Fruit fly (Drosophila melanogaster) whole organism, embryonic: ENCODE data around the gene aux.

Source experiments
- Ada2b ChIP-seq: fragments of 200-800 bp; sonication (Bioruptor generic); IDR thresholded peaks from 2 replicates; pipeline ENCODE4 v1.3.6; 2022; ENCODE audit warnings: missing biosample characterization, missing genetic modification characterization
- B-H2 ChIP-seq: fragments of 200-800 bp; sonication (Bioruptor generic); optimal IDR thresholded peaks from 2 replicates; lab custom pipeline; 2018; ENCODE audit warnings: missing biosample characterization, mild to moderate bottlenecking, missing genetic modification characterization
- Bdp1 ChIP-seq: fragments of 200-800 bp; sonication (Bioruptor generic); optimal IDR thresholded peaks from 3 replicates; lab custom pipeline; 2016; ENCODE audit warnings: missing biosample characterization, missing genetic modification characterization
- Bgb ChIP-seq: fragments of 200-800 bp; sonication (Bioruptor generic); IDR thresholded peaks from 2 replicates; pipeline ENCODE4 v1.3.6; 2022; ENCODE audit warnings: missing biosample characterization, missing genetic modification characterization; ENCODE audit not compliant: partially characterized antibody
- CG10147 ChIP-seq: fragments of 200-800 bp; sonication (Bioruptor generic); optimal IDR thresholded peaks from 2 replicates; lab custom pipeline; 2019; ENCODE audit warnings: missing biosample characterization, mild to moderate bottlenecking, missing genetic modification characterization, moderate library complexity
- CG10321 ChIP-seq: fragments of 200-800 bp; sonication (Bioruptor generic); IDR thresholded peaks from 2 replicates; pipeline ENCODE4 v1.3.6; 2022; ENCODE audit warnings: missing biosample characterization, missing genetic modification characterization
- CG10565 ChIP-seq: fragments of 200-800 bp; sonication (Bioruptor generic); optimal IDR thresholded peaks from 3 replicates; lab custom pipeline; 2016; ENCODE audit warnings: missing biosample characterization, mild to moderate bottlenecking, missing genetic modification characterization
- CG11504 ChIP-seq: fragments of 200-800 bp; sonication (Bioruptor generic); optimal IDR thresholded peaks from 3 replicates; lab custom pipeline; 2019; ENCODE audit warnings: missing biosample characterization, mild to moderate bottlenecking, missing genetic modification characterization, moderate library complexity
- CG11695 ChIP-seq: fragments of 200-800 bp; sonication (Bioruptor generic); IDR thresholded peaks from 3 replicates; pipeline ENCODE4 v1.3.6; 2022; ENCODE audit warnings: missing biosample characterization, missing genetic modification characterization
- CG12744 ChIP-seq: fragments of 200-800 bp; sonication (Bioruptor generic); optimal IDR thresholded peaks from 2 replicates; lab custom pipeline; 2016; ENCODE audit warnings: missing biosample characterization, missing genetic modification characterization
- CG17361 ChIP-seq: fragments of 200-800 bp; sonication (Bioruptor generic); IDR thresholded peaks from 3 replicates; pipeline ENCODE4 v1.3.6; 2022; ENCODE audit warnings: missing biosample characterization, missing genetic modification characterization
- CG2120 ChIP-seq: fragments of 200-800 bp; sonication (Bioruptor generic); optimal IDR thresholded peaks from 3 replicates; lab custom pipeline; 2016; ENCODE audit warnings: missing biosample characterization, missing genetic modification characterization
- CG2202 ChIP-seq: fragments of 200-800 bp; sonication (Bioruptor generic); optimal IDR thresholded peaks from 2 replicates; lab custom pipeline; 2018; ENCODE audit warnings: missing biosample characterization, mild to moderate bottlenecking, missing genetic modification characterization
- CG2678 ChIP-seq: fragments of 200-800 bp; sonication (Bioruptor generic); optimal IDR thresholded peaks from 3 replicates; lab custom pipeline; 2019; ENCODE audit warnings: missing biosample characterization, mild to moderate bottlenecking, missing genetic modification characterization, moderate library complexity
- CG31388 ChIP-seq: fragments of 200-800 bp; sonication (Bioruptor generic); optimal IDR thresholded peaks from 2 replicates; lab custom pipeline; 2016; ENCODE audit warnings: missing biosample characterization, missing genetic modification characterization
- CG3281 ChIP-seq: fragments of 200-800 bp; sonication (Bioruptor generic); optimal IDR thresholded peaks from 3 replicates; lab custom pipeline; 2017; ENCODE audit warnings: missing biosample characterization, mild to moderate bottlenecking, missing genetic modification characterization
- CG3838 ChIP-seq: fragments of 200-800 bp; sonication (Bioruptor generic); optimal IDR thresholded peaks from 3 replicates; lab custom pipeline; 2016; ENCODE audit warnings: missing biosample characterization, missing genetic modification characterization
- CG4360 ChIP-seq: fragments of 200-800 bp; sonication (Bioruptor generic); IDR thresholded peaks from 2 replicates; pipeline ENCODE4 v1.3.6; 2022; ENCODE audit warnings: missing biosample characterization, missing genetic modification characterization
- CG6683 ChIP-seq: fragments of 200-800 bp; sonication (Bioruptor generic); optimal IDR thresholded peaks from 2 replicates; lab custom pipeline; 2017; ENCODE audit warnings: missing biosample characterization, mild to moderate bottlenecking, missing genetic modification characterization, missing genetic modification reagents
- CG7556 ChIP-seq: fragments of 200-800 bp; sonication (Bioruptor generic); optimal IDR thresholded peaks from 2 replicates; lab custom pipeline; 2017; ENCODE audit warnings: missing biosample characterization, mild to moderate bottlenecking, missing genetic modification characterization
- CG7839 ChIP-seq: fragments of 200-800 bp; sonication (Bioruptor generic); optimal IDR thresholded peaks from 3 replicates; lab custom pipeline; 2018; ENCODE audit warnings: missing biosample characterization, mild to moderate bottlenecking, missing genetic modification characterization, moderate library complexity
- CG9876 ChIP-seq: fragments of 200-800 bp; sonication (Bioruptor generic); optimal IDR thresholded peaks from 2 replicates; lab custom pipeline; 2016; ENCODE audit warnings: missing biosample characterization, missing genetic modification characterization
- CG9932 ChIP-seq: fragments of 200-800 bp; sonication (Bioruptor generic); IDR thresholded peaks from 2 replicates; pipeline ENCODE4 v1.3.6; 2022; ENCODE audit warnings: missing biosample characterization, missing genetic modification characterization
- D19A ChIP-seq: fragments of 200-800 bp; optimal IDR thresholded peaks from 3 replicates; lab custom pipeline; 2019; ENCODE audit warnings: missing biosample characterization, mild to moderate bottlenecking, missing genetic modification characterization, moderate library complexity
- Dek ChIP-seq: fragments of 200-800 bp; sonication (Bioruptor generic); optimal IDR thresholded peaks from 3 replicates; lab custom pipeline; 2019; ENCODE audit warnings: missing biosample characterization, mild to moderate bottlenecking, missing genetic modification characterization, moderate library complexity
- E2f1 ChIP-seq: fragments of 200-800 bp; sonication (Bioruptor generic); IDR thresholded peaks from 2 replicates; pipeline ENCODE4 v1.3.6; 2022; ENCODE audit warnings: missing biosample characterization, missing genetic modification characterization
- E2f2 ChIP-seq: fragments of 200-800 bp; sonication (Bioruptor generic); IDR thresholded peaks from 2 replicates; pipeline ENCODE4 v1.3.6; 2022; ENCODE audit warnings: missing biosample characterization, missing genetic modification characterization
- Hand ChIP-seq: fragments of 200-800 bp; sonication (Bioruptor generic); optimal IDR thresholded peaks from 2 replicates; lab custom pipeline; 2017; ENCODE audit warnings: mild to moderate bottlenecking, missing biosample characterization, missing genetic modification reagents, missing genetic modification characterization
- Hmr ChIP-seq: fragments of 200-800 bp; sonication (Bioruptor generic); optimal IDR thresholded peaks from 3 replicates; lab custom pipeline; 2017; ENCODE audit warnings: mild to moderate bottlenecking, missing biosample characterization, missing genetic modification reagents, missing genetic modification characterization
- NFAT ChIP-seq: fragments of 200-800 bp; sonication (Bioruptor generic); IDR thresholded peaks from 2 replicates; pipeline ENCODE4 v1.3.6; 2022; ENCODE audit warnings: missing biosample characterization, missing genetic modification characterization
- Pdp1 ChIP-seq, 2 experiments: fragments of 200-800 bp; sonication (Bioruptor generic); optimal IDR thresholded peaks; 3 replicates each; lab custom pipeline; 2016; ENCODE audit warnings: missing biosample characterization in 2 of 2, missing genetic modification characterization in 2 of 2, mild to moderate bottlenecking in 1 of 2, moderate library complexity in 1 of 2
- Rx ChIP-seq: fragments of 200-800 bp; sonication (Bioruptor generic); IDR thresholded peaks from 2 replicates; pipeline ENCODE4 v1.3.6; 2022; ENCODE audit warnings: missing biosample characterization, missing genetic modification characterization
- abd-A ChIP-seq: fragments of 200-800 bp; sonication (Bioruptor generic); optimal IDR thresholded peaks from 3 replicates; lab custom pipeline; 2019; ENCODE audit warnings: missing biosample characterization, mild to moderate bottlenecking, missing genetic modification characterization, moderate library complexity
- ara ChIP-seq: fragments of 200-800 bp; sonication (Bioruptor generic); IDR thresholded peaks from 2 replicates; pipeline ENCODE4 v1.3.6; 2022; ENCODE audit warnings: missing biosample characterization, missing genetic modification characterization
- btn ChIP-seq: fragments of 200-800 bp; sonication (Bioruptor generic); optimal IDR thresholded peaks from 2 replicates; lab custom pipeline; 2016; ENCODE audit warnings: missing biosample characterization, missing genetic modification characterization
- cwo ChIP-seq: fragments of 200-800 bp; sonication (Bioruptor generic); optimal IDR thresholded peaks from 3 replicates; lab custom pipeline; 2017; ENCODE audit warnings: missing biosample characterization, missing genetic modification characterization, mild to moderate bottlenecking, moderate library complexity, missing genetic modification reagents
- da ChIP-seq: fragments of 200-800 bp; sonication (Bioruptor generic); optimal IDR thresholded peaks from 2 replicates; lab custom pipeline; 2016; ENCODE audit warnings: missing biosample characterization, missing genetic modification characterization
- dmrt99B ChIP-seq: fragments of 200-800 bp; sonication (Bioruptor generic); optimal IDR thresholded peaks from 2 replicates; lab custom pipeline; 2018; ENCODE audit warnings: missing biosample characterization, mild to moderate bottlenecking, missing genetic modification characterization, moderate library complexity
- lmd ChIP-seq: fragments of 200-800 bp; sonication (Bioruptor generic); IDR thresholded peaks from 2 replicates; pipeline ENCODE4 v1.3.6; 2022; ENCODE audit warnings: missing biosample characterization, missing genetic modification characterization
- nmo ChIP-seq: fragments of 200-800 bp; sonication (Bioruptor generic); optimal IDR thresholded peaks from 2 replicates; lab custom pipeline; 2018; ENCODE audit warnings: missing biosample characterization, mild to moderate bottlenecking, missing genetic modification characterization, moderate library complexity
- phol ChIP-seq: fragments of 200-800 bp; sonication (Bioruptor generic); optimal IDR thresholded peaks from 3 replicates; lab custom pipeline; 2018; ENCODE audit warnings: missing biosample characterization, mild to moderate bottlenecking, missing genetic modification characterization, moderate library complexity
- pros ChIP-seq: fragments of 200-800 bp; sonication (Bioruptor generic); optimal IDR thresholded peaks from 3 replicates; lab custom pipeline; 2019; ENCODE audit warnings: missing biosample characterization, mild to moderate bottlenecking, missing genetic modification characterization, moderate library complexity
- ro ChIP-seq: fragments of 200-800 bp; sonication (Bioruptor generic); IDR thresholded peaks from 2 replicates; pipeline ENCODE4 v1.3.6; 2022; ENCODE audit warnings: missing biosample characterization, missing genetic modification characterization
- row ChIP-seq: fragments of 200-800 bp; sonication (Bioruptor generic); IDR thresholded peaks from 3 replicates; pipeline ENCODE4 v1.3.6; 2022; ENCODE audit warnings: missing biosample characterization, missing genetic modification characterization
- schlank ChIP-seq: fragments of 200-800 bp; sonication (Bioruptor generic); optimal IDR thresholded peaks from 2 replicates; lab custom pipeline; 2018; ENCODE audit warnings: missing biosample characterization, mild to moderate bottlenecking, missing genetic modification characterization
- slp2 ChIP-seq: fragments of 200-800 bp; sonication (Bioruptor generic); optimal IDR thresholded peaks from 2 replicates; lab custom pipeline; 2016; ENCODE audit warnings: missing biosample characterization, missing genetic modification characterization
- unpg ChIP-seq: fragments of 200-800 bp; sonication (Bioruptor generic); optimal IDR thresholded peaks from 3 replicates; lab custom pipeline; 2018; ENCODE audit warnings: missing biosample characterization, mild to moderate bottlenecking, missing genetic modification characterization, moderate library complexity
- yki ChIP-seq: fragments of >200 bp; optimal IDR thresholded peaks from 3 replicates; lab custom pipeline; 2018
- zfh2 ChIP-seq: fragments of 200-800 bp; sonication (Bioruptor generic); optimal IDR thresholded peaks from 2 replicates; lab custom pipeline; 2016; ENCODE audit warnings: missing biosample characterization, missing genetic modification characterization

The aux gene

DNA sequence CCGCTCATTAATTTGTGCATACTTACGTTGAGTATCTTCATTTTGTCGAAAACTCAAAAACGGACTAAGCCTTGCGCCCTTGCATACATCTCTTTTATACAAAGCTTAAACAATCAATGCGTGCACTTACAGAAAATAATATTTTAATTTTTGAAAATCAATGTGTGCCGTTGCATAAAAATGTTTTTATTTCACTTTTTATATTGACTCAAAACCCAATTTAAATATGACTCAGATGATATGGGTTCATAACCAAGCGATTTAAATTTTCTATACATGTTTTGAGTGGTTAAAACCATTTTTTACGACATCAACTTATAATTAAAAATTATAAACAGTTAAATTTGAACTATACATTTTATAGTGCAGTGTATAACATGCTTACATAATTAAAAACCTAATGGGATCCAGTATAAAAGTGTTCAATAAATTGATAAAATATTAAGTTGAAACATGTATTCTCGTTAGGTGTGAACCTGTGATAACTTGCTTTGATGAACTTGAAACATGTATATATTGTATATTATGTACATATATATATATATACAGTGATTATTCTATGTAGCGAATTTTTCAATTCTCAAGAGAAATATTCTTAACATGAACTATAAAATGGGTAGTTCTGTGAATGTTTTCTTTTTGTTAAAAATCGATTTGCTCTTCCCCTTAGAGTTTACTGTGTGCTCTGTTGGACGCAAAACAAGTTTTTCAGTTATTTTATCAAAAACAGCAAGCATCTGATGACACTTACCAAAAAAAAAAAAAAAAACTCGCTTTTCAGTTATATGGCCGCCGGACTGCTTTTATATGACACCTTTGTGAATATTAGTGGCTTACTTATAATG, 31.7 kb downstream of the aux start, which contains the start of gene CG34305 (continued):
- TF ChIP-seq E2f2 (GFP tag; lab: Robert Waterston, UW), result no peak
- 0 out of 3 replicates have a peak, but pooled peaks have one; percentile 24 for TF ChIP-seq row
- TF ChIP-seq Bdp1 (GFP tag; lab: Kevin White, UChicago), result no peak
- no peak for TF ChIP-seq Bgb (GFP tag; lab: Robert Waterston, UW)
- TF ChIP-seq Rx, result no peak
- no peak for TF ChIP-seq CG4360 (GFP tag; lab: Robert Waterston, UW)
- no peak for TF ChIP-seq CG31388 (GFP tag; lab: Kevin White, UChicago)
- peak; percentile 7 for TF ChIP-seq phol (tag; lab: Kevin White, UChicago)
- TF ChIP-seq abd-A (tag; lab: Kevin White, UChicago), result peak; percentile 13
- peak; percentile 20 for TF ChIP-seq unpg (GFP tag; lab: Kevin White, UChicago)
- peak; percentile 52; the same call in 2 of the 3 replicates for TF ChIP-seq CG17361 (GFP tag; lab: Robert Waterston, UW)
- peak; percentile 26 for TF ChIP-seq Dek (tag; lab: Kevin White, UChicago)
- no peak for TF ChIP-seq D19A
- no peak for TF ChIP-seq Hand
- TF ChIP-seq CG10565 (GFP tag; lab: Kevin White, UChicago), result no peak
- TF ChIP-seq CG3838 (GFP tag; lab: Kevin White, UChicago), result no peak
- TF ChIP-seq cwo (GFP tag; lab: Kevin White, UChicago), result no peak
- no peak for TF ChIP-seq schlank (tag; lab: Kevin White, UChicago)
- peak; percentile 40; the same call in 1 of the 3 replicates for TF ChIP-seq CG11695 (GFP tag; lab: Robert Waterston, UW)
- TF ChIP-seq dmrt99B (tag; lab: Kevin White, UChicago), result peak; percentile 43
- no peak for TF ChIP-seq CG6683 (GFP tag; lab: Kevin White, UChicago)
- TF ChIP-seq CG10321 (GFP tag; lab: Robert Waterston, UW), result no peak
- no peak for TF ChIP-seq CG9876 (GFP tag; lab: Kevin White, UChicago)
- peak; percentile 17 for TF ChIP-seq CG10147 (GFP tag; lab: Kevin White, UChicago)
- no peak for TF ChIP-seq yki (lab: Kevin White, UChicago)
- TF ChIP-seq pros, result no peak
- peak; percentile 59 for TF ChIP-seq CG9932 (GFP tag; lab: Robert Waterston, UW)
- peak; percentile 8 for TF ChIP-seq CG7556 (GFP tag; lab: Kevin White, UChicago)
- peak; percentile 25 for TF ChIP-seq Hmr (GFP tag; lab: Kevin White, UChicago)
- TF ChIP-seq Ada2b (GFP tag; lab: Robert Waterston, UW), result peak; percentile 29; the same call in 1 of the 2 replicates
- TF ChIP-seq CG12744, result no peak
- peak; percentile 38 for TF ChIP-seq CG3281 (GFP tag; lab: Kevin White, UChicago)
- TF ChIP-seq lmd (GFP tag; lab: Robert Waterston, UW), result peak; percentile 25; the same call in 1 of the 2 replicates
- no peak for TF ChIP-seq CG2202 (tag; lab: Kevin White, UChicago)
- peak; percentile 53 for TF ChIP-seq CG2678 (tag; lab: Kevin White, UChicago)
- TF ChIP-seq CG7839, result peak; percentile 32
- TF ChIP-seq slp2, result no peak
- TF ChIP-seq B-H2 (GFP tag; lab: Kevin White, UChicago), result no peak
- no peak for TF ChIP-seq da (GFP tag; lab: Kevin White, UChicago)
- no peak for TF ChIP-seq E2f1 (GFP tag; lab: Robert Waterston, UW)
- no peak for TF ChIP-seq ro (GFP tag; lab: Robert Waterston, UW)
- TF ChIP-seq CG11504 (tag; lab: Kevin White, UChicago), result no peak
- TF ChIP-seq NFAT (GFP tag; lab: Robert Waterston, UW), result peak; percentile 39; the same call in 1 of the 2 replicates
- TF ChIP-seq CG2120, result peak; percentile 30
- TF ChIP-seq nmo (GFP tag; lab: Kevin White, UChicago), result peak; percentile 6
- TF ChIP-seq zfh2 (GFP tag; lab: Kevin White, UChicago), result no peak
- no peak for TF ChIP-seq btn (GFP tag; lab: Kevin White, UChicago)
- peak in 1 of 2 experiments; percentile 15 for TF ChIP-seq Pdp1 (GFP tag; optimal IDR thresholded peaks at IDR 0.05; lab: Kevin White, UChicago)
- no peak for TF ChIP-seq ara
